Worm (Caenorhabditis elegans) whole organism, L4/young adult: ENCODE results near the gene aqp-4.

Experiments used
- W03F9.2 ChIP-seq: fragments of 150-350 bp; optimal IDR thresholded peaks from 2 replicates; lab custom pipeline; 2014; ENCODE audit warnings: missing biosample characterization, missing genetic modification characterization
- him-1 ChIP-seq: sonication (generic microtip); optimal IDR thresholded peaks from 2 replicates; lab custom pipeline; 2016; ENCODE audit warnings: missing genotype, missing genetic modification reagents, missing genetic modification characterization, missing compliant biosample characterization

- TF ChIP-seq W03F9.2 (tag; lab: Kevin White, UChicago), result no peak
- no peak for TF ChIP-seq him-1 (tag; lab: Kevin White, UChicago)
Measured at ce11 chrV:9782969-9783368, 45.6 kb downstream of the aqp-4 start, which contains the start of gene F46B6.5.
